Worm (Caenorhabditis elegans) whole organism, early embryonic: ENCODE data around the gene nep-17.

ENCODE experiments used
- B0310.2 ChIP-seq: sonication (generic microtip); optimal IDR thresholded peaks from 2 replicates; lab custom pipeline; 2016; ENCODE audit warnings: mild to moderate bottlenecking, missing genetic modification characterization, missing compliant biosample characterization
- F13C5.2 ChIP-seq: sonication (generic microtip); optimal IDR thresholded peaks from 2 replicates; lab custom pipeline; 2017; ENCODE audit warnings: mild to moderate bottlenecking, missing genetic modification characterization, inconsistent platforms, missing compliant biosample characterization
- aly-1 ChIP-seq: sonication (generic microtip); optimal IDR thresholded peaks from 2 replicates; lab custom pipeline; 2016; ENCODE audit warnings: missing genetic modification characterization, missing compliant biosample characterization
- ama-1 ChIP-seq: fragments of 150-350 bp; optimal IDR thresholded peaks from 2 replicates; lab custom pipeline; 2014
- ceh-13 ChIP-seq: fragments of 200-800 bp; sonication (Bioruptor generic); optimal IDR thresholded peaks from 2 replicates; lab custom pipeline; 2018; ENCODE audit warnings: mild to moderate bottlenecking, missing genetic modification characterization, missing compliant biosample characterization
- ceh-36 ChIP-seq: sonication (generic microtip); optimal IDR thresholded peaks from 2 replicates; lab custom pipeline; 2016; ENCODE audit warnings: missing genetic modification characterization, inconsistent platforms, missing compliant biosample characterization
- ets-7 ChIP-seq: sonication (generic microtip); optimal IDR thresholded peaks from 2 replicates; lab custom pipeline; 2016; ENCODE audit warnings: missing genotype, missing genetic modification characterization, missing compliant biosample characterization
- flt-1 ChIP-seq: fragments of 200-800 bp; sonication (Bioruptor generic); IDR thresholded peaks from 2 replicates; pipeline ENCODE4 v1.3.6; 2022; ENCODE audit warnings: missing genetic modification characterization, missing compliant biosample characterization
- hmbx-1 ChIP-seq: sonication (generic microtip); optimal IDR thresholded peaks from 2 replicates; lab custom pipeline; 2016; ENCODE audit warnings: mild to moderate bottlenecking, missing genetic modification characterization, missing compliant biosample characterization
- hmg-4 ChIP-seq: fragments of 200-800 bp; sonication (Bioruptor generic); optimal IDR thresholded peaks from 2 replicates; lab custom pipeline; 2018; ENCODE audit warnings: mild to moderate bottlenecking, missing genetic modification characterization, missing compliant biosample characterization
- hnd-1 ChIP-seq: sonication (generic microtip); optimal IDR thresholded peaks from 2 replicates; lab custom pipeline; 2016; ENCODE audit warnings: missing genetic modification characterization, missing compliant biosample characterization
- pes-1 ChIP-seq: fragments of 200-800 bp; sonication (Bioruptor generic); IDR thresholded peaks from 2 replicates; pipeline ENCODE4 v1.3.6; 2022; ENCODE audit warnings: missing genetic modification reagents, missing genetic modification characterization, missing compliant biosample characterization
- scrt-1 ChIP-seq: fragments of 200-800 bp; sonication (Bioruptor generic); IDR thresholded peaks from 2 replicates; pipeline ENCODE4 v1.3.6; 2022; ENCODE audit warnings: missing genetic modification characterization, missing compliant biosample characterization
- sea-1 ChIP-seq: fragments of 200-800 bp; sonication (Bioruptor generic); conservative IDR thresholded peaks from 2 replicates; pipeline ENCODE4 v1.3.6; 2022; ENCODE audit warnings: missing genetic modification characterization, missing compliant biosample characterization
- tbx-11 ChIP-seq: fragments of 200-800 bp; sonication (Bioruptor generic); IDR thresholded peaks from 2 replicates; pipeline ENCODE4 v1.3.6; 2022; ENCODE audit warnings: missing genetic modification characterization, missing compliant biosample characterization
- tbx-37 ChIP-seq: fragments of 200-800 bp; sonication (Bioruptor generic); conservative IDR thresholded peaks from 2 replicates; pipeline ENCODE4 v1.3.6; 2022; ENCODE audit warnings: missing genetic modification reagents, missing genetic modification characterization, missing compliant biosample characterization
- tra-4 ChIP-seq: sonication (generic microtip); optimal IDR thresholded peaks from 2 replicates; lab custom pipeline; 2017; ENCODE audit warnings: missing genetic modification characterization, missing compliant biosample characterization

Gene nep-17

ce11 chrII:13521179-13521616 lies 13.6 kb downstream of the nep-17 start:
- no peak for TF ChIP-seq sea-1 (GFP tag; lab: Robert Waterston, UW)
- TF ChIP-seq tbx-37 (GFP tag; lab: Robert Waterston, UW), result no peak
- no peak for TF ChIP-seq hmg-4 (GFP tag; lab: Kevin White, UChicago)
- TF ChIP-seq B0310.2 (tag; lab: Kevin White, UChicago), result no peak
- no peak for TF ChIP-seq flt-1
- TF ChIP-seq ama-1, result no peak
- TF ChIP-seq tra-4 (tag; lab: Kevin White, UChicago), result no peak
- TF ChIP-seq tbx-11 (GFP tag; lab: Robert Waterston, UW), result no peak

ce11 chrII:13521977-13522404 lies 14.4 kb downstream of the nep-17 start:
- TF ChIP-seq hnd-1 (tag; lab: Kevin White, UChicago), result no peak
- peak; percentile 8 for TF ChIP-seq hmg-4 (GFP tag; lab: Kevin White, UChicago)
- peak; percentile 61 for TF ChIP-seq ama-1

- TF ChIP-seq ets-7 (no peak), aly-1 (tag; lab: Kevin White, UChicago) (no peak), tra-4 (tag; lab: Kevin White, UChicago) (no peak), sea-1 (GFP tag; lab: Robert Waterston, UW) (no peak), flt-1 (no peak), ceh-36 (tag; lab: Kevin White, UChicago) (no peak), tbx-11 (GFP tag; lab: Robert Waterston, UW) (no peak), hmbx-1 (tag; lab: Kevin White, UChicago) (no peak), hmg-4 (GFP tag; lab: Kevin White, UChicago) (no peak), hnd-1 (tag; lab: Kevin White, UChicago) (no peak), ama-1 (no peak), tbx-37 (GFP tag; lab: Robert Waterston, UW) (no peak), B0310.2 (tag; lab: Kevin White, UChicago) (no peak)
These were observed 21.5 kb downstream of the nep-17 start for ce11 chrII:13529131-13529530.

ce11 chrII:13530657-13531056 lies 23.0 kb downstream of the nep-17 start:
- no peak for TF ChIP-seq hmbx-1 (tag; lab: Kevin White, UChicago)
- TF ChIP-seq ets-7, result no peak
- TF ChIP-seq sea-1 (GFP tag; lab: Robert Waterston, UW), result no peak
- TF ChIP-seq F13C5.2 (tag; lab: Kevin White, UChicago), result no peak
- TF ChIP-seq B0310.2 (tag; lab: Kevin White, UChicago), result no peak

- TF ChIP-seq tbx-11 (GFP tag; lab: Robert Waterston, UW) (no peak), hnd-1 (tag; lab: Kevin White, UChicago) (no peak), B0310.2 (tag; lab: Kevin White, UChicago) (no peak), hmbx-1 (tag; lab: Kevin White, UChicago) (no peak), tbx-37 (GFP tag; lab: Robert Waterston, UW) (no peak), ceh-13 (no peak), ama-1 (no peak)
These were observed 23.5 kb downstream of the nep-17 start, which contains the start of gene snx-14 for ce11 chrII:13531118-13531517. Gene snx-14, minus strand, starts transcription at chrII:13531218.

- TF ChIP-seq hmbx-1 (tag; lab: Kevin White, UChicago) (no peak), aly-1 (tag; lab: Kevin White, UChicago) (no peak), scrt-1 (no peak), tra-4 (tag; lab: Kevin White, UChicago) (no peak), tbx-37 (GFP tag; lab: Robert Waterston, UW) (no peak), ceh-36 (tag; lab: Kevin White, UChicago) (no peak), ceh-13 (no peak), tbx-11 (GFP tag; lab: Robert Waterston, UW) (no peak)
These were observed 33.3 kb downstream of the nep-17 start, which contains the start of the genes noa-1 and Y48E1B.17 for ce11 chrII:13540956-13541355. Gene noa-1, minus strand, starts transcription at chrII:13541056. Gene Y48E1B.17, minus strand, starts transcription at chrII:13541084.

ce11 chrII:13542991-13543390 lies 35.4 kb downstream of the nep-17 start:
- TF ChIP-seq hmbx-1 (tag; lab: Kevin White, UChicago) (no peak), pes-1 (no peak), B0310.2 (tag; lab: Kevin White, UChicago) (no peak), tbx-11 (GFP tag; lab: Robert Waterston, UW) (no peak), F13C5.2 (tag; lab: Kevin White, UChicago) (no peak), ceh-13 (no peak), sea-1 (GFP tag; lab: Robert Waterston, UW) (no peak), scrt-1 (no peak), ceh-36 (tag; lab: Kevin White, UChicago) (no peak), aly-1 (tag; lab: Kevin White, UChicago) (no peak), tra-4 (tag; lab: Kevin White, UChicago) (no peak)

- TF ChIP-seq pes-1, result no peak
These were observed 39.9 kb downstream of the nep-17 start, which contains the start of gene ddl-2 for ce11 chrII:13547545-13547944. Gene ddl-2, minus strand, starts transcription at chrII:13547645.

- TF ChIP-seq B0310.2 (tag; lab: Kevin White, UChicago) (no peak), F13C5.2 (tag; lab: Kevin White, UChicago) (no peak), flt-1 (no peak), tra-4 (tag; lab: Kevin White, UChicago) (no peak)
These were observed 52.9 kb downstream of the nep-17 start for ce11 chrII:13560553-13560952.
